1 fruit fly cellular context compared by ENCODE assay signal in the genomic region with DNA sequence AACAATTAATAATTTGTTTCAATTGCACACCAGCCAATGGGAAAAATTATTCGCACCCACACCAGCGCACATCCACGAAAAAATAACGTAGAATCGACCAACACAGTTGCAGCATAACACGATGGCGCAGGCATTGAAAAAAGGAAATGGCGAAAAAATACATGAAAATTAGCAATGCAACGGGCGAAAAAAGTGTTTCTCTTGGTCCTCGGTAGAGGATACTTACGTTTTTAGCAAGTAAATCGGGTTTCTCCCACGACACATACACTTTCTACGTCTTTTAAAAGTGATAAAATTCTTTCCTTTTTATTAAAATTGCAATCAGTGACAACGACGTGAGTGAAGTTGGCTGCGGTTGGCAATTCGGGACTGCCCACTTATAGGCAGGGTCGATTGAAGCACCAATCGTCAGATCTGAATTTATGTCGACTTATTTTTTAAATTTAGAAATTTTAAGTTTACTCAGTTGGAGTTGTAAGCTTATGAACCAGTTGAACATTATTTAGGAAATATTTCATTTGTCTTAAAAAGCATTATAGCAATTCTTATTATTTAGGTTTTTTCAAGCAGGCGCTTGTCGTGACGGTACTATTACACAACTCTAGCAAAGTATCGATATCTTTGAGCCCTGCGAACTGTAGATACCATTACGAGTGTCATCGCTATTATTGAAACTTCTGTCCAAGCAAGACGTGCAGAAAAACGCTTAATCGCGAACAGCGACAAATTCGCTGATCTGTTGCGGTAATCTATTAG.
TF ChIP-seq lines count a peak whose summit lies in the region.

A gene (minus strand): TSS at position 352 of the 756 bp plus-strand sequence.
A gene (plus strand): TSS at position 661 of the 756 bp plus-strand sequence.

TF ChIP-seq in whole organism, embryonic, 481 proteins besides CTCF, POLR2A, EP300 and RAD21 (continued from another document):
- TF ChIP-seq CG10366 (GFP tag; IDR thresholded peaks at IDR 0.05; lab: Robert Waterston, UW) (peak; percentile 85), CG18262 (tag; optimal IDR thresholded peaks at IDR 0.05; lab: Kevin White, UChicago) (peak; percentile 84), BtbVII (GFP tag; optimal IDR thresholded peaks at IDR 0.05; lab: Kevin White, UChicago) (peak; percentile 92), kni (GFP tag; optimal IDR thresholded peaks at IDR 0.05; lab: Kevin White, UChicago) (peak; percentile 98), YL-1 (GFP tag; optimal IDR thresholded peaks at IDR 0.05; lab: Kevin White, UChicago) (peak; percentile 99), CG15696 (tag; optimal IDR thresholded peaks at IDR 0.05; lab: Kevin White, UChicago) (peak; percentile 85), chn (GFP tag; optimal IDR thresholded peaks at IDR 0.05; lab: Kevin White, UChicago) (peak; percentile 93), exex (tag; optimal IDR thresholded peaks at IDR 0.05; lab: Kevin White, UChicago) (peak; percentile 76), sob (GFP tag; IDR thresholded peaks at IDR 0.05; lab: Robert Waterston, UW) (peak; percentile 93), Oaz (GFP tag; IDR thresholded peaks at IDR 0.05; lab: Robert Waterston, UW) (peak; percentile 74), Adf1 (GFP tag; IDR thresholded peaks at IDR 0.05; lab: Robert Waterston, UW) (peak; percentile 59), ash1 (GFP tag; optimal IDR thresholded peaks at IDR 0.05; lab: Kevin White, UChicago) (peak; percentile 90), odd (GFP tag; optimal IDR thresholded peaks at IDR 0.05; lab: Kevin White, UChicago) (peak; percentile 92), CG15479 (GFP tag; optimal IDR thresholded peaks at IDR 0.05; lab: Kevin White, UChicago) (peak; percentile 56), CG14965 (GFP tag; optimal IDR thresholded peaks at IDR 0.05; lab: Kevin White, UChicago; ENCODE audit: borderline replicate concordance) (peak; percentile 62), repo (GFP tag; optimal IDR thresholded peaks at IDR 0.05; lab: Kevin White, UChicago) (peak; percentile 87), slou (GFP tag; optimal IDR thresholded peaks at IDR 0.05; lab: Kevin White, UChicago) (peak; percentile 84), cwo (GFP tag; optimal IDR thresholded peaks at IDR 0.05; lab: Kevin White, UChicago) (peak; percentile 79), CG12299 (tag; optimal IDR thresholded peaks at IDR 0.05; lab: Kevin White, UChicago) (peak; percentile 86), lab (GFP tag; optimal IDR thresholded peaks at IDR 0.05; lab: Kevin White, UChicago) (peak; percentile 96), tio (GFP tag; optimal IDR thresholded peaks at IDR 0.05; lab: Kevin White, UChicago) (peak; percentile 90), bsh (GFP tag; optimal IDR thresholded peaks at IDR 0.05; lab: Kevin White, UChicago) (peak; percentile 44 to 80), CG12659 (GFP tag; optimal IDR thresholded peaks at IDR 0.05; lab: Kevin White, UChicago) (peak; percentile 98), Tbp (GFP tag; optimal IDR thresholded peaks at IDR 0.05; lab: Kevin White, UChicago) (no peak), zen (tag; optimal IDR thresholded peaks at IDR 0.05; lab: Kevin White, UChicago) (peak; percentile 83), Trl (optimal IDR thresholded peaks at IDR 0.05; lab: Kevin White, UChicago) (no peak), Trl (GFP tag; optimal IDR thresholded peaks at IDR 0.05; lab: Kevin White, UChicago) (peak; percentile 95), Ada2b (GFP tag; IDR thresholded peaks at IDR 0.05; lab: Robert Waterston, UW) (peak; percentile 76), slp2 (GFP tag; optimal IDR thresholded peaks at IDR 0.05; lab: Kevin White, UChicago) (peak; percentile 91), salm (tag; optimal IDR thresholded peaks at IDR 0.05; lab: Kevin White, UChicago) (peak; percentile 84)
